Worm (Caenorhabditis elegans): ENCODE data around the gene twk-32.

ce11 chrV:13818824-13819408, 22.5 kb downstream of the twk-32 start, which contains the start of gene sel-10:
- TF ChIP-seq med-1 (GFP tag; optimal IDR thresholded peaks at IDR 0.05; ENCODE audit: insufficient read depth) (no peak), ztf-29 (GFP tag; IDR thresholded peaks at IDR 0.05) (no peak), ref-1 (GFP tag; conservative IDR thresholded peaks at IDR 0.05) (no peak), T22C8.4 (GFP tag; IDR thresholded peaks at IDR 0.05) (no peak), cog-1 (tag; optimal IDR thresholded peaks at IDR 0.05) (peak; percentile 7), flt-1 (GFP tag; IDR thresholded peaks at IDR 0.05) (no peak), ztf-23 (GFP tag; IDR thresholded peaks at IDR 0.05) (no peak), tab-1 (GFP tag; IDR thresholded peaks at IDR 0.05) (no peak), klf-2 (GFP tag; conservative IDR thresholded peaks at IDR 0.05) (no peak)

All from whole organism, midembryonic.